Worm (Caenorhabditis elegans): ENCODE results near the gene srd-55.
"Not testable (repeated sequence)": the region's sequence is repeated elsewhere in the genome, so short reads cannot be mapped to it uniquely, and the experiment has no call there.

DNA sequence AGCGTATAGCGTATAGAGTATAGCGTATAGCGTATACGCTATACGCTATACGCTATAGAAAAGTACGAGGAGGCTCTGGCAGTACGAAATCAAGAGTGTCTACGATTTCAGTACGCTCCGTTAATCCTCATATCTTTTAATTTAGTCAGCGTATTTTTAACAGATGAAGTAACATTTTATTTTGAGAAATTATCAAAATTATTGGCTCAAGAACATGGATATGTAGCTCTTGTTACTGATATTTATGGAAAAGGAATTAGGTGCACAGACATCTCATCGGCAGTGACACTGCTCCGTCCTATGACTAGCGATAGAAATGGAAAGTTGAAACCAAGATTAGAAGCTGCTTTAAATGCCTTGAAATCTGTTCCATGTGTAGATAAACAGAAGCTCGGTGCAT is 26.7 kb downstream of the srd-55 start, which contains the start of gene K02A2.1:
- TF ChIP-seq ztf-4, snpc-4, unc-39 (tag; optimal IDR thresholded peaks at IDR 0.05): not testable (repeated sequence)

All from whole organism, L3 larva.